Worm (Caenorhabditis elegans) whole organism, early embryonic: Measurements from ENCODE around the gene srw-11.

Source experiments
- ama-1 ChIP-seq: fragments of 150-350 bp; optimal IDR thresholded peaks from 2 replicates; lab custom pipeline; 2014
- hmbx-1 ChIP-seq: sonication (generic microtip); optimal IDR thresholded peaks from 2 replicates; lab custom pipeline; 2016; ENCODE audit warnings: mild to moderate bottlenecking, missing genetic modification characterization, missing compliant biosample characterization
- pes-1 ChIP-seq: fragments of 200-800 bp; sonication (Bioruptor generic); IDR thresholded peaks from 2 replicates; pipeline ENCODE4 v1.3.6; 2022; ENCODE audit warnings: missing genetic modification reagents, missing genetic modification characterization, missing compliant biosample characterization
- tbx-11 ChIP-seq: fragments of 200-800 bp; sonication (Bioruptor generic); IDR thresholded peaks from 2 replicates; pipeline ENCODE4 v1.3.6; 2022; ENCODE audit warnings: missing genetic modification characterization, missing compliant biosample characterization
- tra-4 ChIP-seq: sonication (generic microtip); optimal IDR thresholded peaks from 2 replicates; lab custom pipeline; 2017; ENCODE audit warnings: missing genetic modification characterization, missing compliant biosample characterization

DNA sequence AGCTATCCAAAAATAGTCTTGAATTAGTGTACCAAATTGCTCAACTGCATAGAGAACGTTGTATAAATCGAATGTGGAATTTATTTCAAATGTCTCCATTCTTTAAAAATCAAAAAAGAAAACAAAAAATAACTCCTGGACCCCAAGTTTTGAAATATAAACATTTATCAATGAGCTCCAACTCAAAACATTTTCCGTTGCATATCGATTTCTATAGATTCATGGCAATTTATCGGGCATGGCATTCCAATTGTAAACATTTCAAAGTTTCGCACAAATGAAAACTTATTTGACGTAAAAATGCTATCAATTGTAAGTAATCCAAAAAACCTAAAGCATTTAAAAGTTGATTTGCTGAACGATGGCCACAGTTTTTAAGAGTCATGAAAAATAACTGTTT, 1.6 kb downstream of the srw-11 start, which contains the start of gene srw-12:
- TF ChIP-seq ama-1, result no peak
- TF ChIP-seq tra-4, result no peak
- no peak for TF ChIP-seq pes-1 (GFP tag; lab: Robert Waterston, UW)
- TF ChIP-seq tbx-11, result no peak
- TF ChIP-seq hmbx-1 (tag; lab: Kevin White, UChicago), result no peak
